Fruit fly (Drosophila melanogaster): ENCODE data around the gene Pop1.

Pop1 gene

dm6 chrX:5636529-5637099 is 14.2 kb downstream of the Pop1 start:
- no peak for TF ChIP-seq Vsx2 (GFP tag; optimal IDR thresholded peaks at IDR 0.05; ENCODE audit: partially characterized antibody)
- TF ChIP-seq woc (GFP tag; optimal IDR thresholded peaks at IDR 0.05) = no peak
- TF ChIP-seq Abd-B (GFP tag; optimal IDR thresholded peaks at IDR 0.05) = no peak
- TF ChIP-seq Myc (optimal IDR thresholded peaks at IDR 0.05) = no peak
- no peak for TF ChIP-seq jim (GFP tag; optimal IDR thresholded peaks at IDR 0.05)

- TF ChIP-seq h (GFP tag; optimal IDR thresholded peaks at IDR 0.05) (no peak), Dif (GFP tag; optimal IDR thresholded peaks at IDR 0.05; ENCODE audit: partially characterized antibody) (peak; percentile 16)
Observed at dm6 chrX:5637543-5637942, 15.1 kb downstream of the Pop1 start.

dm6 chrX:5638588-5638987 is 16.1 kb downstream of the Pop1 start:
- peak; percentile 45 for TF ChIP-seq h (GFP tag; optimal IDR thresholded peaks at IDR 0.05)
- TF ChIP-seq Jra (GFP tag; optimal IDR thresholded peaks at IDR 0.05) = no peak
- peak; percentile 1 for TF ChIP-seq br (GFP tag; optimal IDR thresholded peaks at IDR 0.05)
- no peak for TF ChIP-seq usp (GFP tag; optimal IDR thresholded peaks at IDR 0.05)
- no peak for TF ChIP-seq Dif (GFP tag; optimal IDR thresholded peaks at IDR 0.05; ENCODE audit: partially characterized antibody)
- TF ChIP-seq lola (GFP tag; optimal IDR thresholded peaks at IDR 0.05) = no peak
- peak; percentile 30 for TF ChIP-seq ey (GFP tag; optimal IDR thresholded peaks at IDR 0.05)
- TF ChIP-seq Mio (GFP tag; optimal IDR thresholded peaks at IDR 0.05) = no peak
- no peak for TF ChIP-seq CG32264 (GFP tag; optimal IDR thresholded peaks at IDR 0.05)
- no peak for TF ChIP-seq jim (GFP tag; optimal IDR thresholded peaks at IDR 0.05)
- no peak for TF ChIP-seq Hr78 (GFP tag; optimal IDR thresholded peaks at IDR 0.05)
- no peak for TF ChIP-seq Hnf4 (GFP tag; optimal IDR thresholded peaks at IDR 0.05)
- no peak for TF ChIP-seq dmrt93B (GFP tag; optimal IDR thresholded peaks at IDR 0.05)
- TF ChIP-seq foxo (GFP tag; optimal IDR thresholded peaks at IDR 0.05) = peak in 1 of 2 experiments; percentile 32
- TF ChIP-seq CG9705 (GFP tag; optimal IDR thresholded peaks at IDR 0.05) = no peak
- no peak for TF ChIP-seq CrebA (GFP tag; optimal IDR thresholded peaks at IDR 0.05; ENCODE audit: borderline replicate concordance)
- peak; percentile 54 for TF ChIP-seq rgr (GFP tag; optimal IDR thresholded peaks at IDR 0.05)
- no peak for TF ChIP-seq tai (GFP tag; optimal IDR thresholded peaks at IDR 0.05)
- no peak for TF ChIP-seq Hr83 (GFP tag; optimal IDR thresholded peaks at IDR 0.05; ENCODE audit: poor library complexity, severe bottlenecking)
- no peak for TF ChIP-seq Vsx2 (GFP tag; optimal IDR thresholded peaks at IDR 0.05; ENCODE audit: partially characterized antibody)
- no peak for TF ChIP-seq Abd-B (GFP tag; optimal IDR thresholded peaks at IDR 0.05)
- TF ChIP-seq Rel (GFP tag; optimal IDR thresholded peaks at IDR 0.05) = no peak
- TF ChIP-seq Rel (tag; optimal IDR thresholded peaks at IDR 0.05) = no peak
- TF ChIP-seq N (GFP tag; optimal IDR thresholded peaks at IDR 0.05) = no peak
- TF ChIP-seq Myc (optimal IDR thresholded peaks at IDR 0.05) = no peak
- no peak for TF ChIP-seq brk (GFP tag; optimal IDR thresholded peaks at IDR 0.05)
- TF ChIP-seq woc (GFP tag; optimal IDR thresholded peaks at IDR 0.05) = peak; percentile 22
- no peak for TF ChIP-seq dsf (GFP tag; optimal IDR thresholded peaks at IDR 0.05; ENCODE audit: borderline replicate concordance)
- TF ChIP-seq pan (optimal IDR thresholded peaks at IDR 0.05) = no peak
- no peak for TF ChIP-seq fru (GFP tag; optimal IDR thresholded peaks at IDR 0.05)
- TF ChIP-seq dl (GFP tag; optimal IDR thresholded peaks at IDR 0.05; ENCODE audit: insufficient read depth in 1 of 2, partially characterized antibody in 2 of 2) = no peak
- no peak for TF ChIP-seq sage (GFP tag; optimal IDR thresholded peaks at IDR 0.05)
- no peak for TF ChIP-seq OdsH (GFP tag; optimal IDR thresholded peaks at IDR 0.05)
- peak; percentile 2 for TF ChIP-seq Sp1 (GFP tag; optimal IDR thresholded peaks at IDR 0.05)
- TF ChIP-seq HLH106 (tag; optimal IDR thresholded peaks at IDR 0.05) = peak; percentile 58
- no peak for TF ChIP-seq GATAd (GFP tag; optimal IDR thresholded peaks at IDR 0.05)
- no peak for TF ChIP-seq Dfd (GFP tag; optimal IDR thresholded peaks at IDR 0.05)
- no peak for TF ChIP-seq psq (GFP tag; optimal IDR thresholded peaks at IDR 0.05)
- no peak for TF ChIP-seq sv (GFP tag; optimal IDR thresholded peaks at IDR 0.05)
